Fruit fly (Drosophila melanogaster): ENCODE results near the gene ATPsynD.

dm6 chr3R:19069740-19070139, 25.1 kb upstream of the ATPsynD start:
- no peak for TF ChIP-seq bab1 (GFP tag; optimal IDR thresholded peaks at IDR 0.05)
- no peak for TF ChIP-seq toe (GFP tag; optimal IDR thresholded peaks at IDR 0.05)
- TF ChIP-seq cnc (optimal IDR thresholded peaks at IDR 0.05) = no peak
- TF ChIP-seq CG12768 (GFP tag; optimal IDR thresholded peaks at IDR 0.05) = no peak
- TF ChIP-seq Crg-1 (GFP tag; optimal IDR thresholded peaks at IDR 0.05) = no peak
- no peak for TF ChIP-seq CG14711 (tag; optimal IDR thresholded peaks at IDR 0.05)
- TF ChIP-seq Clk (GFP tag; optimal IDR thresholded peaks at IDR 0.05) = no peak
- TF ChIP-seq kay (GFP tag; ENCODE audit: borderline replicate concordance) = no peak
